Worm (Caenorhabditis elegans): ENCODE measurements around the gene gcc-2.
A peak's percentile ranks its signal among the peaks of the same experiment; 100 is the strongest.

gcc-2 gene

ce11 chrIII:9807560-9808046 lies 45.7 kb upstream of the gcc-2 start (continued):
- TF ChIP-seq hlh-11 (tag; optimal IDR thresholded peaks at IDR 0.05) (peak; percentile 81), mxl-3 (GFP tag; optimal IDR thresholded peaks at IDR 0.05) (peak; percentile 79), lin-13 (GFP tag; optimal IDR thresholded peaks at IDR 0.05) (peak; percentile 8), nhr-48 (tag; optimal IDR thresholded peaks at IDR 0.05) (peak; percentile 86), lin-38 (GFP tag; IDR thresholded peaks at IDR 0.05) (peak; percentile 30; the same call in 1 of the 2 replicates), mdl-1 (tag; optimal IDR thresholded peaks at IDR 0.05) (peak; percentile 23 to 79), nhr-28 (tag; optimal IDR thresholded peaks at IDR 0.05) (peak; percentile 75), php-3 (GFP tag; IDR thresholded peaks at IDR 0.05) (peak; percentile 94), dve-1 (tag; optimal IDR thresholded peaks at IDR 0.05; ENCODE audit: insufficient read depth) (peak; percentile 61), madf-5 (GFP tag; IDR thresholded peaks at IDR 0.05) (no peak), R02D3.7 (tag; optimal IDR thresholded peaks at IDR 0.05) (no peak), aha-1 (tag) (peak; percentile 81)

ce11 chrIII:9806968-9807559 lies 45.1 kb upstream of the gcc-2 start, which contains the start of gene ZK632.4:
ZK632.4 (minus strand) TSS chrIII:9807454.
- TF ChIP-seq tra-1 (GFP tag; IDR thresholded peaks at IDR 0.05) (peak; percentile 34; the same call in 1 of the 2 replicates), dmd-6 (GFP tag; IDR thresholded peaks at IDR 0.05) (no peak), hmg-1.1 (GFP tag; IDR thresholded peaks at IDR 0.05) (no peak), unc-62 (GFP tag; optimal IDR thresholded peaks at IDR 0.05 in 1 of 2) (peak in 1 of 2 experiments; percentile 92), unc-62 (tag; optimal IDR thresholded peaks at IDR 0.05) (no peak)

ce11 chrIII:9804997-9805610 lies 43.2 kb upstream of the gcc-2 start, which contains the start of gene riok-3:
riok-3 (minus strand) TSS chrIII:9805011.
- TF ChIP-seq unc-62 (GFP tag; optimal IDR thresholded peaks at IDR 0.05 in 1 of 2) (peak in 1 of 2 experiments; percentile 25), unc-62 (tag; optimal IDR thresholded peaks at IDR 0.05) (no peak), dve-1 (tag; optimal IDR thresholded peaks at IDR 0.05; ENCODE audit: insufficient read depth) (peak; percentile 1), lsy-2 (tag; optimal IDR thresholded peaks at IDR 0.05) (peak in 1 of 2 experiments; percentile 51), T26A8.4 (GFP tag; IDR thresholded peaks at IDR 0.05) (peak; percentile 78), ctbp-1 (GFP tag; IDR thresholded peaks at IDR 0.05) (no peak), mdt-29 (GFP tag; IDR thresholded peaks at IDR 0.05) (0 out of 2 replicates have a peak, but pooled peaks have one; percentile 8), gei-8 (GFP tag; optimal IDR thresholded peaks at IDR 0.05) (peak; percentile 18), T20F7.1 (GFP tag; optimal IDR thresholded peaks at IDR 0.05) (peak; percentile 40), mdl-1 (tag; optimal IDR thresholded peaks at IDR 0.05) (no peak), zfp-3 (GFP tag; conservative IDR thresholded peaks at IDR 0.05) (peak; percentile 77), hmg-1.1 (GFP tag; IDR thresholded peaks at IDR 0.05) (no peak), mes-2 (tag; optimal IDR thresholded peaks at IDR 0.05; ENCODE audit: poor library complexity, severe bottlenecking) (peak; percentile 47), dmd-6 (GFP tag; IDR thresholded peaks at IDR 0.05) (no peak), ceh-20 (GFP tag; IDR thresholded peaks at IDR 0.05) (no peak), mep-1 (tag; optimal IDR thresholded peaks at IDR 0.05) (peak; percentile 33), zip-2 (tag; optimal IDR thresholded peaks at IDR 0.05) (peak; percentile 87), nhr-77 (tag; optimal IDR thresholded peaks at IDR 0.05) (peak; percentile 39), nhr-42 (GFP tag; IDR thresholded peaks at IDR 0.05) (no peak), F10B5.3 (tag; optimal IDR thresholded peaks at IDR 0.05) (no peak), fos-1 (tag; optimal IDR thresholded peaks at IDR 0.05) (no peak), nhr-102 (tag; optimal IDR thresholded peaks at IDR 0.05) (peak; percentile 35), ceh-82 (tag; optimal IDR thresholded peaks at IDR 0.05) (no peak), php-3 (GFP tag; IDR thresholded peaks at IDR 0.05) (peak; percentile 55; the same call in 1 of the 2 replicates), hlh-11 (tag; optimal IDR thresholded peaks at IDR 0.05) (peak; percentile 1), nhr-28 (tag; optimal IDR thresholded peaks at IDR 0.05) (peak; percentile 12)
